Worm (Caenorhabditis elegans) whole organism, late embryonic: Measurements from ENCODE around the gene dop-1.

Experiments used
- T23F11.4 ChIP-seq: fragments of 200-800 bp; sonication (Bioruptor generic); optimal IDR thresholded peaks from 2 replicates; lab custom pipeline; 2018; ENCODE audit warnings: mild to moderate bottlenecking, missing genetic modification characterization, missing compliant biosample characterization
- ceh-18 ChIP-seq: sonication (generic microtip); optimal IDR thresholded peaks from 2 replicates; lab custom pipeline; 2016; ENCODE audit warnings: missing genetic modification characterization, missing compliant biosample characterization
- ceh-34 ChIP-seq: sonication (generic microtip); optimal IDR thresholded peaks from 2 replicates; lab custom pipeline; 2016; ENCODE audit warnings: mild to moderate bottlenecking, missing genetic modification characterization, missing compliant biosample characterization
- hlh-13 ChIP-seq: fragments of 200-800 bp; sonication (Bioruptor generic); optimal IDR thresholded peaks from 2 replicates; lab custom pipeline; 2018; ENCODE audit warnings: mild to moderate bottlenecking, missing genetic modification characterization, missing compliant biosample characterization
- hlh-15 ChIP-seq: sonication (generic microtip); optimal IDR thresholded peaks from 2 replicates; lab custom pipeline; 2016; ENCODE audit warnings: missing genetic modification characterization, missing compliant biosample characterization
- odd-2 ChIP-seq: sonication (generic microtip); optimal IDR thresholded peaks from 2 replicates; lab custom pipeline; 2017; ENCODE audit warnings: antibody characterized with exemption, mild to moderate bottlenecking, missing genetic modification characterization, missing compliant biosample characterization
- pat-9 ChIP-seq: fragments of 200-800 bp; sonication (Bioruptor generic); optimal IDR thresholded peaks from 2 replicates; lab custom pipeline; 2018; ENCODE audit warnings: mild to moderate bottlenecking, missing genetic modification characterization, moderate library complexity, missing compliant biosample characterization
- sox-4 ChIP-seq: sonication (generic microtip); optimal IDR thresholded peaks from 2 replicates; lab custom pipeline; 2017; ENCODE audit warnings: mild to moderate bottlenecking, missing genetic modification characterization, inconsistent platforms, missing compliant biosample characterization
- tbx-2 ChIP-seq: sonication (generic microtip); optimal IDR thresholded peaks from 2 replicates; lab custom pipeline; 2016; ENCODE audit warnings: missing genetic modification characterization, missing compliant biosample characterization
- tbx-7 ChIP-seq: sonication (generic microtip); optimal IDR thresholded peaks from 2 replicates; lab custom pipeline; 2016; ENCODE audit warnings: missing genotype, missing genetic modification characterization, missing compliant biosample characterization

DNA sequence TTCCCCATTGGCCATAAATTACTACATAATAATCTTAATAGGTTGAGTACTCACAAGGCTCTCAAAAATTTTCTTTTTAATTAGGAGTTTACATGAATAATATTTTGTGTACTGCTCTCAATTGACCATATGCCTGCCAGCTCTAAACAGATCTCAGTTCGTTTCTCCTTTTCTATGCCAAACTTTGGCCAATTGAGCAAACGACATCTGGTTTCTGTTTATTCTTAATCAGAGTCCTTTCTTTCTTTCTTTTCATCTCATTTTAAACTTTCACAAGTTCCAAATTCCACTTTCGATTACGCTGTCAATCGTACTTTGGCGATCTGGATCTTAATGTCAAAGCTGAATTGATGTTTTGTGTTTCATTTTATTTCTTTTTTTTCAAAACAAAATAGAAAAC is 45.7 kb upstream of the dop-1 start:
- no peak for TF ChIP-seq hlh-13 (GFP tag; lab: Kevin White, UChicago)
- TF ChIP-seq tbx-7 (tag; lab: Kevin White, UChicago), result no peak
- no peak for TF ChIP-seq sox-4 (tag; lab: Kevin White, UChicago)
- no peak for TF ChIP-seq T23F11.4 (GFP tag; lab: Kevin White, UChicago)
- TF ChIP-seq ceh-18 (tag; lab: Kevin White, UChicago), result no peak
- TF ChIP-seq hlh-15 (tag; lab: Kevin White, UChicago), result no peak
- TF ChIP-seq odd-2 (tag; lab: Kevin White, UChicago), result no peak
- no peak for TF ChIP-seq pat-9 (tag; lab: Kevin White, UChicago)
- TF ChIP-seq tbx-2 (tag; lab: Kevin White, UChicago), result no peak
- TF ChIP-seq ceh-34, result no peak
